Worm (Caenorhabditis elegans): ENCODE data around the gene M01F1.4.
A peak's percentile ranks its signal among the peaks of the same experiment; 100 is the strongest.

Gene M01F1.4

DNA sequence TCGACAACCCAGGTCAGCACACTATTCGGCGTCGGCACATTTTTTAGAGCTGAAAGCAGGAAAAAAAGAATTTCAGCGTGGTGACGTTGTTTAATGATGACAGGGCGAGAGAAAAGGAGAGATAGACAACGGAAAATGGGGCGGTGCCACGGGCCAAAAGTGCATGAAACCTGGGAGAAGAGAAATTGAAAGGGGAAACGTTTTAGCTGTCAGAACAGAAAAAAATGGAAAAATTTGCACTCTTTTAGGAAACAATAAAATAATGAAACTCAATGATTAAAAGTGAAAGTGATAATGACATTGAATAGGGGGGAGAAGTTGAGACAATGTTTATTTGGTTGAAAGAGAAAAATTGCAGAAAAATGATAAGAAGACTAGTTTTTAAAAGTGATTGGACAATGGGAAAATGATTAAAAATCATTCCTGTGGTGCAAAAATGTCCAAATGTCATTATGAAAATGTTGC lies 19.9 kb upstream of the M01F1.4 start, which contains the start of gene pitp-1:
pitp-1 (minus strand) TSS at position 51 of the 465 bp plus-strand sequence.
- TF ChIP-seq W03F9.2 (tag; optimal IDR thresholded peaks at IDR 0.05) (no peak), dao-5 (tag; optimal IDR thresholded peaks at IDR 0.05) (no peak), him-1 (tag; optimal IDR thresholded peaks at IDR 0.05) (no peak)

DNA sequence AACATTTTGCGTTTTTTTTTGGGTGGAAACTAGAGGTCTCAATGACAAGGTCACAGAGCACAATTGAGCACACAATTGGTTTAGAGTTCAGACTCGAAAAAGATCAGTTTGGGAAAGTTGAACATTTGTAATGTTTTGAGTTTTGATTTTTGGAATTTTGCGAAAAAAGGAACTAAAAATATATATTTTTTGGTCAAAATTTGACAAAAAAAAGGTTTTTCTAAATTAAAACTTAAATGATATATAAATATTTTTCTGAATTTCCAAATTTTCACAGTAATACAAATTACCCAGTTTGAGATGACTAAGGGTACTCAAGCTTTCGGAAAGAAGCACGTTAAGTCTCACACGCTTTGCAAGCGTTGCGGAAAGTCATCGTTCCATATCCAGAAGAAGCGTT lies 18.5 kb upstream of the M01F1.4 start, which contains the start of gene rpl-37:
rpl-37 (plus strand) TSS at position 301 of the 400 bp plus-strand sequence.
- TF ChIP-seq him-1 (tag; optimal IDR thresholded peaks at IDR 0.05) (no peak), W03F9.2 (tag; optimal IDR thresholded peaks at IDR 0.05) (no peak), dao-5 (tag; optimal IDR thresholded peaks at IDR 0.05) (no peak)

DNA sequence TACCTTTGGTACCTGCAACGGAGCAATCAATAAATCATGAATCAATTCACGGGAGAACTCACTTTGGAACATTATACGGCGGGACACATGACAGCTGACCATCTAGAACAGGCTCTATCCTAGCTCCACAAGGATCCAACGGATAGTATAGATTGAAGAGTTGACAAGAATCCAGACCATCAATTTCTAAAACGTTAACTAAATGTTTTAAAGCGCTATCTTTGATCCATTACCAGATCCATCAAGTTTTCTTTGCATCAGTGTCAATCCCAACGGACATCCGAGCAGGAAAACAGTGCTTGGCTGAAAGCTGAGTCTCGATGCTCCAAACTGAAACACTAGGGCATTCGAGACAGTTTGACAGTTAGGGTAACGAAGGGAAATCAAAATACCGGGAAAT lies 13.5 kb upstream of the M01F1.4 start:
- TF ChIP-seq W03F9.2 (tag; optimal IDR thresholded peaks at IDR 0.05): no peak
- TF ChIP-seq him-1 (tag; optimal IDR thresholded peaks at IDR 0.05): no peak
- no peak for TF ChIP-seq dao-5 (tag; optimal IDR thresholded peaks at IDR 0.05)

DNA sequence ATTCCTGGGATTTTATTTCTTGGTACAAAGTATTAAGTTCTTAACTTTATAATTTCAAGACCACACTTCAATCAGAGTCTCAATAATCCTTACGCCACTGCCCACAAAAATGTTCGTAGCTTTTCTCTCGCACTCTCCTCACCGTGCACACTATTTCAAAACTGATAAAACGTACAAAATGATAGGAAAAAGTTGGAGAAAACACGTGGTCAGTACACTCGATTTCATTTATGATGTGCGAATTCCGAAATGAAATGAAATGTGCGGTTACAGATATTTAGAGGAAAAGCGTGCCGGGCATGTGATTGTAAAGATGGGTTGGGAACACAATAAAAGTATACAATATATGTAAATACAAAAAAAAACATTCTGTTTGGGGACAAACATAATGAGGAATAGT lies 10.6 kb upstream of the M01F1.4 start:
- TF ChIP-seq W03F9.2 (tag; optimal IDR thresholded peaks at IDR 0.05) (peak; percentile 11), him-1 (tag; optimal IDR thresholded peaks at IDR 0.05) (no peak), dao-5 (tag; optimal IDR thresholded peaks at IDR 0.05) (no peak)

DNA sequence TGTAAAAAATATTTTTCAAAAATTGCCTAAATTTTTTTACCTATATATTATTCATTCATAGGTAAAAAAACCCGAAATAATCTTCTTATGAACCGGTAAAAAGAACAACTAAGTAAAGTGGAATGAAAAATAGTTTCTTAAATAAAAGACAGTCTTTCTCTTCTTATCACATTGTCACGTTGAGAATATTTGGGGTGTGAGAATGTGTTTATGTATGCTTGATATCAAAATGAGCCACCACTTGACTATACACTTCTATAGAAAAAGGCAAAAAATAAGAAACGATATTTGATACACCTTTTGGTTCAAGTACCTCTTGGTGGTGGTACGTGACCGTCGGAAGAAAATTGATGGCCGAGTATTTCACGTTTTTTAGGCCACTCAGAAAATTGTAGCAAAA lies 9.7 kb upstream of the M01F1.4 start, which contains the start of gene hmit-1.3:
hmit-1.3 (minus strand) TSS at position 103 of the 400 bp plus-strand sequence.
- TF ChIP-seq dao-5 (tag; optimal IDR thresholded peaks at IDR 0.05): no peak
- TF ChIP-seq him-1 (tag; optimal IDR thresholded peaks at IDR 0.05): no peak
- TF ChIP-seq W03F9.2 (tag; optimal IDR thresholded peaks at IDR 0.05): no peak

DNA sequence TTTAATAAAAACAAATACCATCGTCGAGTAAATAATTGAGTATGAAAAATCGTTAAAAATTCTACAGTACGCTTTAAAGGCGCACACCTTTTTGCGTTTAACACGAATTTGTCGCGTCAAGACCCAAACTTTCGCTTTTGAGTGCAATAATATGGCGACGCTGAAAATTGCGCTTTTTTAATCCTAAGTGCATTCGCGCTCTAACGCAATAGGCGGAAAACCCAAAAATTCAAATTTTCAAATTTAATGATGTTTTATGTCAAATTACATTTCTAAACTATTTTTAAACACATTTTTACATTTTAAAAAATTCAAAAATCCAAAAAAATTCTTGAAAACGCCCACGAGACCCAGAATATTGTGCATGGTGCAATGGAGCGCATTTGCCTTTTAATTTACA lies 2.0 kb upstream of the M01F1.4 start:
- TF ChIP-seq dao-5 (tag; optimal IDR thresholded peaks at IDR 0.05) (no peak), him-1 (tag; optimal IDR thresholded peaks at IDR 0.05) (no peak), W03F9.2 (tag; optimal IDR thresholded peaks at IDR 0.05) (no peak)

DNA sequence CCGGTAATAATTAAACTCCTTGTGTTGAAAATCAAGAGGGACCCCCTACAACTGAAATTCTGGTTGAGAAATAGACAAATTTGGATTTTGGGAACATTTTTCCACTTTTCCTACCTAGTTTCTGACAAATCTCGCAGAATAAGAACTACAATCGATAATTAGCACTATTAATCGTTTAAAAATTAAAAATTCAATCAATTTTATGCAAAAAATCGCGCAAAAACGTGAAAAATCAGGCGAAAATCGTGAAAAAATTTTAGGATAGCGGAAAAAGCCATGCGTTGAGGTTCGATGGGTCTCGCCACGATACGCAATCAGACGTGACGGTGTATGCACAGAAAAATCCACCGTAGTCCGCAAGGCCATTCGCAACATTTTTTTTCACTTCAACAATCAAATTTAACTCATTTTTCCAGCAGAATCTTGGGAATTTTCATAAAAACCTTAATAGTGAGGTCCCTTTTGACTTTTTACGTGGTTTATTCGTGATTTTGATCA lies 4.7 kb downstream of the M01F1.4 start, which contains the start of gene lias-1:
lias-1 (minus strand) TSS at position 51 of the 498 bp plus-strand sequence.
- no peak for TF ChIP-seq dao-5 (tag; optimal IDR thresholded peaks at IDR 0.05)
- TF ChIP-seq W03F9.2 (tag; optimal IDR thresholded peaks at IDR 0.05): peak; percentile 94
- peak; percentile 19 for TF ChIP-seq him-1 (tag; optimal IDR thresholded peaks at IDR 0.05)

DNA sequence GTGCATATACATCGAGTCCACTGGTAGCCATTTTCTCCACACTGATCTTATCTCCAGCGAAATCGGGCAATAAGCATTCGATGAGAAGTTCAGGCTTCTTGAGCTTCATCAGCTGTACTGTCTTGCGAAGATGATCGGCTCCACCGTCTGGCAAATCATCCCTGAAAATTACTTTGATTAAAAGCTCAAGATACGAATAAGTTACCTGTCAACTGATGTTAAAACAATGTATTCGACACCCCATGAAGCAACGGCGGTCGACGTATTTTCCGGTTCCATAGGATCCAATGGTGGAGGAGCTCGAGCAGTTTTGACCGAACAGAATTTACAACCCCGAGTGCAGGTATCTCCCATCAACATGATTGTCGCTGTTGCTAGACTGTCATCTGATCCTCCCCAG lies 5.6 kb downstream of the M01F1.4 start:
- no peak for TF ChIP-seq him-1 (tag; optimal IDR thresholded peaks at IDR 0.05)
- TF ChIP-seq W03F9.2 (tag; optimal IDR thresholded peaks at IDR 0.05): no peak
- TF ChIP-seq dao-5 (tag; optimal IDR thresholded peaks at IDR 0.05): no peak

DNA sequence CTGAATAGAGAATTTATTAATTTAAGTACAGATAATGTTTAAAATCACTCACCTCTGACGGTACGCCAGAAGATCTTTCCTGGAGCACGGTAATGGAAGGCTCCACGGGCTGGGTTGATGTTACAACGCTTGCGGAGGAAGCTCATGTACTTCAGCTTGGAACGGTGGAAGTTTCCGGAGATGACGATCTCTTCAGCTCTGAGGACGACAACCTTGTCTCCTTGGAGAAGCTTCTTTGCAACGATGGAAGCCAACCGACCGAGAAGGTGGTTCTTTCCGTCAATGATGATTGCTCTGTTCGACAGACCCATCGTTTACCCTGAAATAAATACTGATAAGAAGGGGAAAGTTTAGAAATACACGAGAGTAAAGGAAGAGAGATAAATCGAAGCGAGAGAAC lies 6.5 kb downstream of the M01F1.4 start, which contains the start of gene rpl-16:
rpl-16 (minus strand) TSS at position 319 of the 400 bp plus-strand sequence.
- TF ChIP-seq dao-5 (tag; optimal IDR thresholded peaks at IDR 0.05): no peak
- TF ChIP-seq W03F9.2 (tag; optimal IDR thresholded peaks at IDR 0.05): no peak
- TF ChIP-seq him-1 (tag; optimal IDR thresholded peaks at IDR 0.05): no peak

DNA sequence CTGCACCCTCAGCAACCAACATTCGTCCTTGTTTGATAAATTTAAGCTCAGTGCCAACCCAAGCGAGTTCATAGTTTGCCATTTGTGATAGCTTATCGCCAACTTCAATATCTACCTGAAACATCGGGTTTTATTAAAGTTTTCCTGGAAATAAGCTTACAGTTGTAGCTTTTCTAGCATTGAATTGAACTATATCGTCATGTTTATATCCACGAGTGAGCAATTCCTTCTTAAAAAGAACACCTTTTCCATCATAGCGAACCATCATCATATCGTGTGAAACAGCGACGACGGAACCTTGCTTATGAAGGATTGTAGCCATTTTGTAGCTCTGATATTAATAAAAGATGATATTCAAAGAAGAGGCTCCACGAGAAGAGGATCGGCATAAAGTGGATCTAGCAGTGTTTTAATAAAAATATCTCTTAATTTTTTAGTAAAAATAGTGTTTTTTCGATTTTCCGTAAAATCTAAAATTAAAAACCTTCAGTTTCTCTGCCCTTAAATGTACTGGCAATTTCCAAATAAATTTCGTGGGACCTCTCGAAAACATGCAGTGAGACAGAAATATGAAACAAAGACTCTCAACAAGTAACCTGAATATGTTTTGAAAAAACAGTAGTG lies 7.5 kb downstream of the M01F1.4 start, which contains the start of gene M01F1.8:
M01F1.8 (minus strand) TSS at position 335 of the 624 bp plus-strand sequence.
- TF ChIP-seq W03F9.2 (tag; optimal IDR thresholded peaks at IDR 0.05) (no peak), dao-5 (tag; optimal IDR thresholded peaks at IDR 0.05) (no peak)

DNA sequence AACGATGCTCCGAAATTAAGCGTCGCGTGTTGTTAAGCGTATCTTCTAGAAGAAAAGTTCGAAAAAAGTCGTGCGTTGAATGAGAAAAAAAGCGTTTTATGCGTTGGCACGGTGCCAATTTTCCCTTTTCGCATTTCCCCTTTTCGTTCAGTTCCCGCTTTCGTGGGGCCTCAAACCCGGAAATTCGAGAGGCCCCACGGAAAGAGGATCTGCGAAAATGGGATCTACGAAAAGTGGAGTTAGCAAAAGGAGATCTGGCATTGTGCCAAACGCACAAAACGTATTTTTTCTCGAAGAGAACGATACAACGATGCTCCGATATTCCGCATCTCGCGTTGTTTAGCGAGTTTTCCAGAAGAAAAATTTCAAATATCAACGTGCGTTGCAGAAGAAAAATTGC lies 10.0 kb downstream of the M01F1.4 start:
- TF ChIP-seq him-1 (tag; optimal IDR thresholded peaks at IDR 0.05) (no peak), dao-5 (tag; optimal IDR thresholded peaks at IDR 0.05) (no peak), W03F9.2 (tag; optimal IDR thresholded peaks at IDR 0.05) (no peak)

DNA sequence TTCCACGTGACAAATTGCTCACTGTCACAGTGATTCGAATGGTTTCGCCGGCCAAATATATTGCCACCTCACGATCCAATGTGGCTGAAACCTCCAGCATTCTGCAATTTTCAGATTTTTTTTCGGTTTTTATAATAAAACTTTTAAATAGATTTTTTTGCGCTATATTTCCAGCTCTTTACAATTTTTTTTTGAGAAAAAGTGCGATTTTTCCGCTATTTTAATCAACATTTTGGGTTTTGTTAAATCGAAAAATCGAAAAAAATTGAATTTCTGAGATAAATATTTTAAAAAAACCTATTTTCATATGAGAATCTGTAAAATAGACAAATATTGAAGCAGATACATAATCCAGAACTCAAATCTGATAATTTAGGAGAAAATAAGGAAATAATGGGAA lies 10.9 kb downstream of the M01F1.4 start, which contains the start of gene M01F1.9:
M01F1.9 (minus strand) TSS at position 101 of the 400 bp plus-strand sequence.
- TF ChIP-seq dao-5 (tag; optimal IDR thresholded peaks at IDR 0.05) (no peak), him-1 (tag; optimal IDR thresholded peaks at IDR 0.05) (no peak), W03F9.2 (tag; optimal IDR thresholded peaks at IDR 0.05) (no peak)

DNA sequence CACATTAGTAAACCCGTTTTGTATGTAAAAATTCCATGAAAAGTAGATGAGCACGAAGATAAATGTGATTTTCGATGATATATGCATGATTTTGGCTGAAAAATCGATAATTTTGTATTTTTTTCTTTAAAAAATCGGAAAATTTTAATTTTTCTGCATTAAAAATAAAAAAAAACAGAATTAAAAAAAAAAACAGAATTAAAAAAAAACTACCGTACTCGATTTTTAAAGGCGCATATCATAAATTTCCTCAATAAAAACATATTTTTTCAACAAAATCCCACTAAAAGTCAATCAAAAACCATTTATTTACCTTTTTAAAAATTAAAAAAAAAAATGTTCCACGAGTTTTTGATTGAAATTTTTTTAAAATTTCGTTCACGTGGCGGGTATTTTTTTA lies 16.7 kb downstream of the M01F1.4 start, which contains the start of gene gly-14:
gly-14 (minus strand) TSS at position 101 of the 400 bp plus-strand sequence.
- TF ChIP-seq W03F9.2 (tag; optimal IDR thresholded peaks at IDR 0.05) (no peak), dao-5 (tag; optimal IDR thresholded peaks at IDR 0.05) (no peak), him-1 (tag; optimal IDR thresholded peaks at IDR 0.05) (no peak)

DNA sequence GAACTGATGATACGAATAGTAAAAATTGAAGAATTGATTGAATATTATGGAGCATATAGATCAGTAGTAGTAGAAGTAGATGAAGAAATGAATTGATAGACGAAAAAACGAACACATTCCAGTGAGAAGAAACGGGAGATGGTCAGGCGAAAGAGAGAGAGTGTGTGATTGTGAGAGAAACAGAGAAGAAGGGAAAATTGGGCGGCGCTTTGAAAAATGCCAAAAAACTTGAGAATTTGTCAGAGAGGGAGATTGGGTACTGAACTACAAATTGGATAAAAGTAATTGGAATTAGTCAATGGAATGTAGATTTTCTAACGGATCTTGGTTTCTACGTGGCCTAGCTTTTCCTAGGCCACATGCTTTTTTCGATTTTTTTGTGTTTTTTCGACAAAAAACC lies 21.6 kb downstream of the M01F1.4 start, which contains the start of gene C34C12.7:
C34C12.7 (minus strand) TSS at position 118 of the 400 bp plus-strand sequence.
- TF ChIP-seq him-1 (tag; optimal IDR thresholded peaks at IDR 0.05): no peak

Data from whole organism, L4/young adult.